Worm (Caenorhabditis elegans) whole organism, L3 larva: ENCODE data around the gene F14D2.15.

Experiments used
- R02D3.7 ChIP-seq: fragments of 150-350 bp; optimal IDR thresholded peaks from 2 replicates; lab custom pipeline; 2014; ENCODE audit warnings: missing biosample characterization, missing genetic modification characterization
- ama-1 ChIP-seq: fragments of 150-350 bp; optimal IDR thresholded peaks from 2 replicates; lab custom pipeline; 2018
- elt-3 ChIP-seq, 3 experiments: fragments of 150-350 bp in 1 of 3; sonication (generic microtip) in 2 of 3; optimal IDR thresholded peaks; 2 replicates in 2 of 3; 4 replicates in 1 of 3; lab custom pipeline; 2014 to 2017; ENCODE audit warnings: missing biosample characterization in 3 of 3, missing genetic modification characterization in 3 of 3
- unc-39 ChIP-seq: sonication (generic microtip); optimal IDR thresholded peaks from 4 replicates; lab custom pipeline; 2017; ENCODE audit warnings: missing biosample characterization, missing genetic modification characterization
- unc-62 ChIP-seq: fragments of 150-350 bp; sonication (generic microtip); optimal IDR thresholded peaks from 4 replicates; lab custom pipeline; 2014; ENCODE audit warnings: missing biosample characterization, missing genetic modification reagents, missing genetic modification characterization
- ztf-11 ChIP-seq: fragments of 150-350 bp; optimal IDR thresholded peaks from 2 replicates; lab custom pipeline; 2014; ENCODE audit warnings: missing biosample characterization, missing genetic modification characterization

- TF ChIP-seq ztf-11 (no peak), elt-3 (tag; optimal IDR thresholded peaks at IDR 0.05; lab: Kevin White, UChicago) (no peak), unc-62 (no peak), R02D3.7 (no peak), unc-39 (no peak), ama-1 (lab: Kevin White, UChicago) (no peak)
Observed at ce11 chrII:3347940-3348610, 4.5 kb upstream of the F14D2.15 start, which contains the start of the genes F14D2.14 and bath-29.
